Worm (Caenorhabditis elegans) whole organism, L3 larva: ENCODE measurements around the gene Y37E11B.2.

Experiments used
- ZK546.5 ChIP-seq: sonication (generic microtip); optimal IDR thresholded peaks from 2 replicates; lab custom pipeline; 2017; ENCODE audit warnings: missing biosample characterization, missing genetic modification characterization
- ama-1 ChIP-seq: fragments of 150-350 bp; optimal IDR thresholded peaks from 2 replicates; lab custom pipeline; 2018
- ceh-16 ChIP-seq: sonication (generic microtip); optimal IDR thresholded peaks from 2 replicates; lab custom pipeline; 2017; ENCODE audit warnings: missing biosample characterization, missing genetic modification characterization
- ceh-9 ChIP-seq: sonication (generic microtip); optimal IDR thresholded peaks from 2 replicates; lab custom pipeline; 2018; ENCODE audit warnings: missing biosample characterization, missing genetic modification characterization
- daf-12 ChIP-seq: fragments of 150-350 bp; optimal IDR thresholded peaks from 2 replicates; lab custom pipeline; 2014; ENCODE audit warnings: missing biosample characterization, missing genetic modification reagents, missing genetic modification characterization
- mml-1 ChIP-seq: fragments of 150-350 bp; sonication (generic microtip); optimal IDR thresholded peaks from 3 replicates; lab custom pipeline; 2014; ENCODE audit warnings: missing biosample characterization, missing genetic modification characterization
- nfya-1 ChIP-seq: sonication (generic microtip); optimal IDR thresholded peaks from 2 replicates; lab custom pipeline; 2017; ENCODE audit warnings: missing genetic modification characterization, mild to moderate bottlenecking, missing compliant biosample characterization, antibody characterized with exemption, moderate library complexity; ENCODE audit not compliant: insufficient read depth
- nhr-237 ChIP-seq: fragments of 150-350 bp; optimal IDR thresholded peaks from 2 replicates; lab custom pipeline; 2014; ENCODE audit warnings: missing biosample characterization, missing genetic modification characterization
- nhr-25 ChIP-seq: sonication (generic microtip); optimal IDR thresholded peaks from 2 replicates; lab custom pipeline; 2017; ENCODE audit warnings: missing biosample characterization, missing genetic modification characterization
- nhr-77 ChIP-seq: fragments of 150-350 bp; optimal IDR thresholded peaks from 2 replicates; lab custom pipeline; 2014; ENCODE audit warnings: missing biosample characterization, missing genetic modification characterization
- unc-39 ChIP-seq: sonication (generic microtip); optimal IDR thresholded peaks from 4 replicates; lab custom pipeline; 2017; ENCODE audit warnings: missing biosample characterization, missing genetic modification characterization

ce11 chrIV:3618719-3619118, 40.5 kb downstream of the Y37E11B.2 start:
- TF ChIP-seq unc-39 (tag; lab: Kevin White, UChicago) = no peak
- no peak for TF ChIP-seq ama-1 (lab: Kevin White, UChicago)
- TF ChIP-seq daf-12 (tag; lab: Kevin White, UChicago) = no peak
- TF ChIP-seq nfya-1 (tag; lab: Kevin White, UChicago) = no peak
- no peak for TF ChIP-seq nhr-77 (tag; lab: Kevin White, UChicago)
- TF ChIP-seq nhr-25 (tag; lab: Kevin White, UChicago) = no peak
- TF ChIP-seq ceh-9 (tag; lab: Kevin White, UChicago) = no peak
- no peak for TF ChIP-seq nhr-237 (tag; lab: Kevin White, UChicago)
- TF ChIP-seq ZK546.5 (tag; lab: Kevin White, UChicago) = no peak
- TF ChIP-seq ceh-16 = no peak
- TF ChIP-seq mml-1 (tag; lab: Kevin White, UChicago) = no peak
